ENCODE assay signal across 1 fruit fly cellular context in genomic region chr2L:16676651-16677359, dm6.
TF ChIP-seq lines count a peak whose summit lies in the region.

TSS of gene Trpgamma (minus strand) at chr2L:16676701.
TSS of gene her (plus strand) at chr2L:16677185.

TF ChIP-seq in whole organism, embryonic, 481 proteins besides CTCF, POLR2A, EP300 and RAD21 (continued from another document and continues in another):
- TF ChIP-seq Bgb (GFP tag; IDR thresholded peaks at IDR 0.05; lab: Robert Waterston, UW; ENCODE audit: partially characterized antibody) (peak; percentile 93), Med (GFP tag; lab: Kevin White, UChicago) (peak; percentile 91), CG1603 (tag; optimal IDR thresholded peaks at IDR 0.05; lab: Kevin White, UChicago) (peak; percentile 78), CG6791 (GFP tag; IDR thresholded peaks at IDR 0.05; lab: Robert Waterston, UW; ENCODE audit: partially characterized antibody) (peak; percentile 90), CG1024 (GFP tag; IDR thresholded peaks at IDR 0.05; lab: Robert Waterston, UW) (no peak), dm (GFP tag; optimal IDR thresholded peaks at IDR 0.05; lab: Kevin White, UChicago) (peak; percentile 8), pb (GFP tag; optimal IDR thresholded peaks at IDR 0.05; lab: Kevin White, UChicago) (no peak), fru (optimal IDR thresholded peaks at IDR 0.05; lab: Kevin White, UChicago) (no peak), cato (GFP tag; optimal IDR thresholded peaks at IDR 0.05; lab: Kevin White, UChicago; ENCODE audit: borderline replicate concordance) (no peak), HmgZ (tag; optimal IDR thresholded peaks at IDR 0.05; lab: Kevin White, UChicago) (peak; percentile 72), bigmax (GFP tag; optimal IDR thresholded peaks at IDR 0.05; lab: Kevin White, UChicago) (no peak), ham (GFP tag; IDR thresholded peaks at IDR 0.05; lab: Robert Waterston, UW) (no peak), HLH54F (GFP tag; optimal IDR thresholded peaks at IDR 0.05; lab: Kevin White, UChicago) (no peak), fd96Cb (tag; optimal IDR thresholded peaks at IDR 0.05; lab: Kevin White, UChicago) (no peak), cas (GFP tag; IDR thresholded peaks at IDR 0.05; lab: Robert Waterston, UW) (no peak), esg (GFP tag; conservative IDR thresholded peaks at IDR 0.05; lab: Robert Waterston, UW) (no peak), az2 (GFP tag; optimal IDR thresholded peaks at IDR 0.05; lab: Kevin White, UChicago) (no peak), cg (GFP tag; optimal IDR thresholded peaks at IDR 0.05; lab: Kevin White, UChicago) (no peak), Chrac-16 (GFP tag; optimal IDR thresholded peaks at IDR 0.05; lab: Kevin White, UChicago) (no peak), stwl (tag; optimal IDR thresholded peaks at IDR 0.05; lab: Kevin White, UChicago) (peak; percentile 89), CG4360 (GFP tag; IDR thresholded peaks at IDR 0.05; lab: Robert Waterston, UW) (no peak), CG14710 (tag; optimal IDR thresholded peaks at IDR 0.05; lab: Kevin White, UChicago) (peak; percentile 73), CG2199 (GFP tag; IDR thresholded peaks at IDR 0.05; lab: Robert Waterston, UW) (no peak), CG9876 (GFP tag; optimal IDR thresholded peaks at IDR 0.05; lab: Kevin White, UChicago) (no peak), CG6254 (GFP tag; optimal IDR thresholded peaks at IDR 0.05; lab: Kevin White, UChicago) (no peak), CG12391 (tag; optimal IDR thresholded peaks at IDR 0.05; lab: Kevin White, UChicago) (no peak), unc-4 (GFP tag; IDR thresholded peaks at IDR 0.05; lab: Robert Waterston, UW; ENCODE audit: partially characterized antibody) (peak; percentile 93), disco-r (GFP tag; optimal IDR thresholded peaks at IDR 0.05; lab: Kevin White, UChicago) (no peak), CG13287 (GFP tag; IDR thresholded peaks at IDR 0.05; lab: Robert Waterston, UW; ENCODE audit: partially characterized antibody) (peak; percentile 97), eyg (GFP tag; optimal IDR thresholded peaks at IDR 0.05; lab: Kevin White, UChicago) (no peak), aop (GFP tag; IDR thresholded peaks at IDR 0.05; lab: Robert Waterston, UW) (no peak), Doc3 (GFP tag; IDR thresholded peaks at IDR 0.05; lab: Robert Waterston, UW; ENCODE audit: partially characterized antibody) (peak; percentile 87), zfh2 (GFP tag; optimal IDR thresholded peaks at IDR 0.05; lab: Kevin White, UChicago) (peak; percentile 15), kay (GFP tag; optimal IDR thresholded peaks at IDR 0.05; lab: Kevin White, UChicago) (no peak), D19B (GFP tag; optimal IDR thresholded peaks at IDR 0.05; lab: Kevin White, UChicago) (no peak), amos (GFP tag; IDR thresholded peaks at IDR 0.05; lab: Robert Waterston, UW; ENCODE audit: partially characterized antibody) (peak; percentile 91), CG2116 (GFP tag; optimal IDR thresholded peaks at IDR 0.05; lab: Kevin White, UChicago) (peak; percentile 77), CG32767 (GFP tag; IDR thresholded peaks at IDR 0.05; lab: Robert Waterston, UW) (no peak), Nf-YC (tag; optimal IDR thresholded peaks at IDR 0.05; lab: Kevin White, UChicago) (no peak), CG10267 (tag; optimal IDR thresholded peaks at IDR 0.05; lab: Kevin White, UChicago) (peak; percentile 91), gt (GFP tag; IDR thresholded peaks at IDR 0.05; lab: Robert Waterston, UW) (no peak), CG3838 (GFP tag; optimal IDR thresholded peaks at IDR 0.05; lab: Kevin White, UChicago) (peak; percentile 7), inv (GFP tag; IDR thresholded peaks at IDR 0.05; lab: Robert Waterston, UW; ENCODE audit: partially characterized antibody) (peak; percentile 85), her (GFP tag; optimal IDR thresholded peaks at IDR 0.05; lab: Kevin White, UChicago) (peak; percentile 31), chinmo (GFP tag; IDR thresholded peaks at IDR 0.05; lab: Robert Waterston, UW; ENCODE audit: partially characterized antibody) (peak; percentile 61; the same call in 2 of the 4 replicates), dmrt99B (tag; optimal IDR thresholded peaks at IDR 0.05; lab: Kevin White, UChicago) (no peak), sd (tag; optimal IDR thresholded peaks at IDR 0.05; lab: Kevin White, UChicago) (no peak), CG3163 (GFP tag; optimal IDR thresholded peaks at IDR 0.05; lab: Kevin White, UChicago) (peak; percentile 0), Mrtf (GFP tag; IDR thresholded peaks at IDR 0.05; lab: Robert Waterston, UW) (no peak), CG8944 (GFP tag; optimal IDR thresholded peaks at IDR 0.05; lab: Kevin White, UChicago) (no peak), CG9797 (GFP tag; optimal IDR thresholded peaks at IDR 0.05; lab: Kevin White, UChicago) (no peak), lmd (GFP tag; IDR thresholded peaks at IDR 0.05; lab: Robert Waterston, UW) (no peak), cwo (GFP tag; optimal IDR thresholded peaks at IDR 0.05; lab: Kevin White, UChicago) (no peak), tap (tag; optimal IDR thresholded peaks at IDR 0.05; lab: Kevin White, UChicago) (no peak), MTF-1 (GFP tag; optimal IDR thresholded peaks at IDR 0.05; lab: Kevin White, UChicago; ENCODE audit: borderline replicate concordance) (no peak), CHES-1-like (GFP tag; optimal IDR thresholded peaks at IDR 0.05; lab: Kevin White, UChicago) (peak; percentile 25), CG6175 (GFP tag; IDR thresholded peaks at IDR 0.05; lab: Robert Waterston, UW) (no peak), nom (GFP tag; optimal IDR thresholded peaks at IDR 0.05; lab: Kevin White, UChicago) (no peak), crc (GFP tag; optimal IDR thresholded peaks at IDR 0.05; lab: Kevin White, UChicago) (no peak), CG12659 (GFP tag; optimal IDR thresholded peaks at IDR 0.05; lab: Kevin White, UChicago) (peak; percentile 65), Ets65A (GFP tag; lab: Kevin White, UChicago) (peak; percentile 77), E2f2 (GFP tag; IDR thresholded peaks at IDR 0.05; lab: Robert Waterston, UW) (peak; percentile 92), hbn (GFP tag; IDR thresholded peaks at IDR 0.05; lab: Robert Waterston, UW; ENCODE audit: partially characterized antibody) (peak; percentile 88), CG30403 (GFP tag; optimal IDR thresholded peaks at IDR 0.05; lab: Kevin White, UChicago) (peak; percentile 0), caup (GFP tag; optimal IDR thresholded peaks at IDR 0.05; lab: Kevin White, UChicago; ENCODE audit: severe bottlenecking) (peak; percentile 18), nmo (GFP tag; optimal IDR thresholded peaks at IDR 0.05; lab: Kevin White, UChicago) (peak; percentile 52), mld (GFP tag; IDR thresholded peaks at IDR 0.05; lab: Robert Waterston, UW; ENCODE audit: partially characterized antibody) (peak; percentile 70; the same call in 2 of the 3 replicates), yki (optimal IDR thresholded peaks at IDR 0.05; lab: Kevin White, UChicago) (no peak), CG4617 (GFP tag; optimal IDR thresholded peaks at IDR 0.05; lab: Kevin White, UChicago; ENCODE audit: borderline replicate concordance) (peak; percentile 43), Neu2 (GFP tag; optimal IDR thresholded peaks at IDR 0.05; lab: Kevin White, UChicago; ENCODE audit: borderline replicate concordance) (no peak), CG31441 (GFP tag; IDR thresholded peaks at IDR 0.05; lab: Robert Waterston, UW) (peak; percentile 85), Dll (GFP tag; IDR thresholded peaks at IDR 0.05; lab: Robert Waterston, UW; ENCODE audit: partially characterized antibody) (peak; percentile 95), Dp (GFP tag; optimal IDR thresholded peaks at IDR 0.05; lab: Kevin White, UChicago) (peak; percentile 94), CG10959 (GFP tag; IDR thresholded peaks at IDR 0.05; lab: Robert Waterston, UW) (no peak), grn (GFP tag; optimal IDR thresholded peaks at IDR 0.05; lab: Kevin White, UChicago) (no peak), CG16779 (GFP tag; IDR thresholded peaks at IDR 0.05; lab: Robert Waterston, UW) (no peak), jumu (GFP tag; optimal IDR thresholded peaks at IDR 0.05; lab: Kevin White, UChicago) (no peak), tin (GFP tag; optimal IDR thresholded peaks at IDR 0.05; lab: Kevin White, UChicago) (peak; percentile 2), Myb (GFP tag; optimal IDR thresholded peaks at IDR 0.05; lab: Kevin White, UChicago) (peak; percentile 37), bab2 (GFP tag; optimal IDR thresholded peaks at IDR 0.05; lab: Kevin White, UChicago) (no peak), nerfin-2 (GFP tag; IDR thresholded peaks at IDR 0.05; lab: Robert Waterston, UW; ENCODE audit: partially characterized antibody) (peak; percentile 72; the same call in 1 of the 2 replicates), tio (GFP tag; optimal IDR thresholded peaks at IDR 0.05; lab: Kevin White, UChicago) (no peak), NC2β (GFP tag; optimal IDR thresholded peaks at IDR 0.05; lab: Kevin White, UChicago) (no peak), CG7928 (GFP tag; optimal IDR thresholded peaks at IDR 0.05; lab: Kevin White, UChicago) (peak; percentile 46), D19A (tag; optimal IDR thresholded peaks at IDR 0.05; lab: Kevin White, UChicago) (no peak), CG12071 (GFP tag; optimal IDR thresholded peaks at IDR 0.05; lab: Kevin White, UChicago) (no peak), org-1 (GFP tag; optimal IDR thresholded peaks at IDR 0.05; lab: Kevin White, UChicago) (no peak), vnd (GFP tag; IDR thresholded peaks at IDR 0.05; lab: Robert Waterston, UW; ENCODE audit: partially characterized antibody) (peak; percentile 86), CG2875 (GFP tag; optimal IDR thresholded peaks at IDR 0.05; lab: Kevin White, UChicago) (no peak), tna (GFP tag; IDR thresholded peaks at IDR 0.05; lab: Robert Waterston, UW; ENCODE audit: partially characterized antibody) (peak; percentile 73), CG14860 (GFP tag; IDR thresholded peaks at IDR 0.05; lab: Robert Waterston, UW; ENCODE audit: partially characterized antibody) (peak; percentile 81), Aef1 (GFP tag; IDR thresholded peaks at IDR 0.05; lab: Robert Waterston, UW) (no peak), nerfin-1 (tag; optimal IDR thresholded peaks at IDR 0.05; lab: Kevin White, UChicago) (peak; percentile 29), CG42726 (GFP tag; IDR thresholded peaks at IDR 0.05; lab: Robert Waterston, UW; ENCODE audit: partially characterized antibody) (peak; percentile 78; the same call in 1 of the 2 replicates), Dref (GFP tag; IDR thresholded peaks at IDR 0.05; lab: Robert Waterston, UW) (peak; percentile 85), CG7987 (GFP tag; optimal IDR thresholded peaks at IDR 0.05; lab: Kevin White, UChicago) (peak; percentile 8), lola (GFP tag; optimal IDR thresholded peaks at IDR 0.05; lab: Kevin White, UChicago) (no peak), Eip74EF (GFP tag; optimal IDR thresholded peaks at IDR 0.05; lab: Kevin White, UChicago) (no peak), CG10979 (tag; optimal IDR thresholded peaks at IDR 0.05; lab: Kevin White, UChicago) (no peak), ssp (GFP tag; IDR thresholded peaks at IDR 0.05; lab: Robert Waterston, UW) (no peak), sens (GFP tag; lab: Kevin White, UChicago) (peak; percentile 83), HmgD (GFP tag; optimal IDR thresholded peaks at IDR 0.05; lab: Kevin White, UChicago) (peak; percentile 33), zen2 (GFP tag; IDR thresholded peaks at IDR 0.05; lab: Robert Waterston, UW; ENCODE audit: partially characterized antibody) (peak; percentile 90), CG16813 (GFP tag; IDR thresholded peaks at IDR 0.05; lab: Robert Waterston, UW; ENCODE audit: partially characterized antibody) (peak; percentile 87), ro (GFP tag; IDR thresholded peaks at IDR 0.05; lab: Robert Waterston, UW) (no peak), YL-1 (GFP tag; optimal IDR thresholded peaks at IDR 0.05; lab: Kevin White, UChicago) (peak; percentile 56), B-H2 (GFP tag; optimal IDR thresholded peaks at IDR 0.05; lab: Kevin White, UChicago) (peak; percentile 53), CG18619 (GFP tag; optimal IDR thresholded peaks at IDR 0.05; lab: Kevin White, UChicago) (no peak), pzg (GFP tag; optimal IDR thresholded peaks at IDR 0.05; lab: Kevin White, UChicago) (peak; percentile 87), lilli (GFP tag; optimal IDR thresholded peaks at IDR 0.05; lab: Kevin White, UChicago) (peak; percentile 28), Vsx1 (GFP tag; optimal IDR thresholded peaks at IDR 0.05; lab: Kevin White, UChicago) (peak; percentile 5), pan (optimal IDR thresholded peaks at IDR 0.05; lab: Kevin White, UChicago) (no peak), pan (GFP tag; optimal IDR thresholded peaks at IDR 0.05 in 1 of 2, IDR thresholded peaks at IDR 0.05 in 1 of 2) (no peak), Ets97D (GFP tag; optimal IDR thresholded peaks at IDR 0.05; lab: Kevin White, UChicago) (peak; percentile 77), CG30020 (tag; optimal IDR thresholded peaks at IDR 0.05; lab: Kevin White, UChicago) (peak; percentile 41), Sry-δ (GFP tag; optimal IDR thresholded peaks at IDR 0.05; lab: Kevin White, UChicago) (peak; percentile 81), CG3995 (GFP tag; optimal IDR thresholded peaks at IDR 0.05; lab: Kevin White, UChicago) (peak; percentile 99), HLH4C (GFP tag; IDR thresholded peaks at IDR 0.05; lab: Robert Waterston, UW; ENCODE audit: partially characterized antibody) (peak; percentile 87), MESR4 (GFP tag; optimal IDR thresholded peaks at IDR 0.05; lab: Kevin White, UChicago) (peak; percentile 72), sisA (GFP tag; IDR thresholded peaks at IDR 0.05; lab: Robert Waterston, UW) (no peak), dpn (GFP tag; optimal IDR thresholded peaks at IDR 0.05; lab: Kevin White, UChicago) (peak in 1 of 2 experiments; percentile 4), Antp (GFP tag; optimal IDR thresholded peaks at IDR 0.05; lab: Kevin White, UChicago) (no peak), Dek (tag; optimal IDR thresholded peaks at IDR 0.05; lab: Kevin White, UChicago) (no peak), CG17829 (tag; optimal IDR thresholded peaks at IDR 0.05; lab: Kevin White, UChicago) (peak; percentile 25), lbe (GFP tag; optimal IDR thresholded peaks at IDR 0.05; lab: Kevin White, UChicago) (peak; percentile 84), eve (GFP tag; optimal IDR thresholded peaks at IDR 0.05; lab: Kevin White, UChicago) (peak in 1 of 2 experiments; percentile 67), CG13424 (tag; optimal IDR thresholded peaks at IDR 0.05; lab: Kevin White, UChicago) (no peak), CG17912 (GFP tag; optimal IDR thresholded peaks at IDR 0.05; lab: Kevin White, UChicago) (no peak), Xbp1 (GFP tag; optimal IDR thresholded peaks at IDR 0.05; lab: Kevin White, UChicago) (no peak), CG2120 (GFP tag; optimal IDR thresholded peaks at IDR 0.05; lab: Kevin White, UChicago) (peak; percentile 40), CG17186 (GFP tag; optimal IDR thresholded peaks at IDR 0.05; lab: Kevin White, UChicago) (peak; percentile 11)
